Worm (Caenorhabditis elegans): ENCODE data around the gene D2023.4.

D2023.4 gene

ce11 chrV:11852305-11852704 is 26.7 kb upstream of the D2023.4 start:
- TF ChIP-seq jun-1 (tag; optimal IDR thresholded peaks at IDR 0.05): no peak
- peak; percentile 15 for TF ChIP-seq lin-39 (tag; optimal IDR thresholded peaks at IDR 0.05)

ce11 chrV:11849408-11849807 is 23.8 kb upstream of the D2023.4 start:
- TF ChIP-seq pqm-1 (tag; optimal IDR thresholded peaks at IDR 0.05) (peak; percentile 30), nhr-67 (tag; optimal IDR thresholded peaks at IDR 0.05) (no peak), elt-2 (tag; optimal IDR thresholded peaks at IDR 0.05) (peak; percentile 66), pha-4 (tag; optimal IDR thresholded peaks at IDR 0.05) (no peak), jun-1 (tag; optimal IDR thresholded peaks at IDR 0.05) (no peak), R02D3.7 (tag; optimal IDR thresholded peaks at IDR 0.05) (no peak), ceh-82 (tag; optimal IDR thresholded peaks at IDR 0.05) (no peak)

- no peak for TF ChIP-seq jun-1 (tag; optimal IDR thresholded peaks at IDR 0.05)
- no peak for TF ChIP-seq egl-27 (tag; optimal IDR thresholded peaks at IDR 0.05)
- TF ChIP-seq pha-4 (tag; optimal IDR thresholded peaks at IDR 0.05): peak; percentile 77
Measured at ce11 chrV:11846969-11847368, 21.4 kb upstream of the D2023.4 start.

ce11 chrV:11845492-11845891 is 19.9 kb upstream of the D2023.4 start, which contains the start of gene hmp-1:
hmp-1 (plus strand) TSS chrV:11845871.
- TF ChIP-seq ZK546.5 (tag; optimal IDR thresholded peaks at IDR 0.05): no peak
- no peak for TF ChIP-seq nhr-43 (tag; optimal IDR thresholded peaks at IDR 0.05; ENCODE audit: poor library complexity, severe bottlenecking)
- no peak for TF ChIP-seq snpc-4 (tag; optimal IDR thresholded peaks at IDR 0.05)
- no peak for TF ChIP-seq zag-1 (tag; optimal IDR thresholded peaks at IDR 0.05)
- no peak for TF ChIP-seq R02D3.7 (tag; optimal IDR thresholded peaks at IDR 0.05)
- no peak for TF ChIP-seq egl-5 (tag; optimal IDR thresholded peaks at IDR 0.05)
- TF ChIP-seq elt-3 (tag; optimal IDR thresholded peaks at IDR 0.05): no peak
- no peak for TF ChIP-seq ceh-28 (tag; optimal IDR thresholded peaks at IDR 0.05)
- TF ChIP-seq pqm-1 (tag; optimal IDR thresholded peaks at IDR 0.05): no peak
- no peak for TF ChIP-seq nhr-12 (tag; optimal IDR thresholded peaks at IDR 0.05)
- no peak for TF ChIP-seq mdl-1 (tag; optimal IDR thresholded peaks at IDR 0.05)
- no peak for TF ChIP-seq elt-1 (tag; optimal IDR thresholded peaks at IDR 0.05)
- no peak for TF ChIP-seq nhr-77 (tag; optimal IDR thresholded peaks at IDR 0.05)
- TF ChIP-seq tbx-2 (tag; optimal IDR thresholded peaks at IDR 0.05): no peak
- TF ChIP-seq egl-27 (tag; optimal IDR thresholded peaks at IDR 0.05): no peak
- TF ChIP-seq ztf-11 (tag; optimal IDR thresholded peaks at IDR 0.05): no peak
- TF ChIP-seq elt-2 (tag; optimal IDR thresholded peaks at IDR 0.05): no peak
- no peak for TF ChIP-seq fkh-2 (tag; optimal IDR thresholded peaks at IDR 0.05)

- TF ChIP-seq aly-2 (tag; optimal IDR thresholded peaks at IDR 0.05) (no peak), pha-4 (tag; optimal IDR thresholded peaks at IDR 0.05) (peak; percentile 40), snpc-4 (tag; optimal IDR thresholded peaks at IDR 0.05) (peak; percentile 37), jun-1 (tag; optimal IDR thresholded peaks at IDR 0.05) (peak; percentile 8), lin-39 (tag; optimal IDR thresholded peaks at IDR 0.05) (peak; percentile 42), ztf-4 (tag; optimal IDR thresholded peaks at IDR 0.05) (no peak), nhr-25 (tag; optimal IDR thresholded peaks at IDR 0.05) (peak; percentile 59), tbx-2 (tag; optimal IDR thresholded peaks at IDR 0.05) (peak; percentile 4), fos-1 (tag; optimal IDR thresholded peaks at IDR 0.05) (peak; percentile 43), elt-3 (tag; optimal IDR thresholded peaks at IDR 0.05) (no peak), nhr-43 (tag; optimal IDR thresholded peaks at IDR 0.05; ENCODE audit: poor library complexity, severe bottlenecking) (no peak), fkh-10 (GFP tag; optimal IDR thresholded peaks at IDR 0.05) (no peak), elt-2 (tag; optimal IDR thresholded peaks at IDR 0.05) (peak; percentile 8), nfya-1 (tag; optimal IDR thresholded peaks at IDR 0.05; ENCODE audit: insufficient read depth) (peak; percentile 42), nhr-23 (tag; optimal IDR thresholded peaks at IDR 0.05) (peak; percentile 28), hmg-11 (tag; optimal IDR thresholded peaks at IDR 0.05) (peak; percentile 62), ceh-28 (tag; optimal IDR thresholded peaks at IDR 0.05) (no peak)
Measured at ce11 chrV:11844828-11845227, 19.3 kb upstream of the D2023.4 start.

- TF ChIP-seq ZK546.5 (tag; optimal IDR thresholded peaks at IDR 0.05): no peak
Measured at ce11 chrV:11843678-11844366, 18.3 kb upstream of the D2023.4 start, which contains the start of gene nphp-4. nphp-4 (minus strand) TSS chrV:11843728.

All from whole organism, L3 larva.